Fruit fly (Drosophila melanogaster): ENCODE measurements around the gene CG17169.

DNA sequence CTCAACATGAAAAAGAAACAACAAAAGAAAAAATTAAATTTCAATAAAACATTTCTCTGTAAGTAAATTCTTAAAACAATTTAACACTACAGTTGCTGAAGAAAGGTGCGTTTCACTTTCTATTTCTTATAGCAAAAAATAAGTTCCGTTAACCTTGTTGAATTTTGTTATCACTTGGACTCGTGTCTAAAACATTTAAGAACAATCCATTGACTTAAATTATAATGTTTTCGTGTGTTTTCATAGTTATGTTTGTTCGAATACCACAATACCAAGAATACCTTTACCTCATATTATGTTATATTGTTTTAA lies 12.3 kb downstream of the CG17169 start:
- TF ChIP-seq CG8159 (tag; optimal IDR thresholded peaks at IDR 0.05), result no peak
- no peak for TF ChIP-seq CG9948 (tag; optimal IDR thresholded peaks at IDR 0.05)
- no peak for TF ChIP-seq CG14655 (GFP tag; optimal IDR thresholded peaks at IDR 0.05)
- TF ChIP-seq CG4496 (GFP tag; IDR thresholded peaks at IDR 0.05), result no peak
- TF ChIP-seq CG12605 (GFP tag; IDR thresholded peaks at IDR 0.05), result no peak
- TF ChIP-seq fd96Ca (GFP tag; IDR thresholded peaks at IDR 0.05), result no peak
